Fruit fly (Drosophila melanogaster) whole organism, prepupa: ENCODE data around the gene Mgstl.

ENCODE experiments used
- CG3032 ChIP-seq: fragments of 200-800 bp; optimal IDR thresholded peaks from 2 replicates; lab custom pipeline; 2019; ENCODE audit warnings: missing biosample characterization, mild to moderate bottlenecking, missing genetic modification characterization, moderate library complexity
- Met ChIP-seq: fragments of 200-800 bp; sonication (Bioruptor generic); optimal IDR thresholded peaks from 3 replicates; lab custom pipeline; 2016; ENCODE audit warnings: missing biosample characterization, missing genetic modification characterization
- net ChIP-seq: fragments of 200-800 bp; sonication (Bioruptor generic); optimal IDR thresholded peaks from 3 replicates; lab custom pipeline; 2016; ENCODE audit warnings: missing biosample characterization, missing genetic modification characterization

dm6 chrX:21053849-21054581, 12.1 kb downstream of the Mgstl start, which contains the start of the genes Stt3A and bves:
- TF ChIP-seq CG3032 (tag; lab: Kevin White, UChicago), result peak; percentile 95
- TF ChIP-seq net (GFP tag; lab: Kevin White, UChicago), result peak; percentile 99
- peak; percentile 99 for TF ChIP-seq Met (GFP tag; lab: Kevin White, UChicago)
